Fruit fly (Drosophila melanogaster) whole organism, embryonic: Measurements from ENCODE around the gene CG13250.

Experiments
- CG12942 ChIP-seq: fragments of 200-800 bp; sonication (Bioruptor generic); optimal IDR thresholded peaks from 3 replicates; lab custom pipeline; 2016; ENCODE audit warnings: missing biosample characterization, missing genetic modification characterization
- CG17361 ChIP-seq: fragments of 200-800 bp; sonication (Bioruptor generic); IDR thresholded peaks from 3 replicates; pipeline ENCODE4 v1.3.6; 2022; ENCODE audit warnings: missing biosample characterization, missing genetic modification characterization
- CG2875 ChIP-seq: fragments of 200-800 bp; sonication (Bioruptor generic); optimal IDR thresholded peaks from 2 replicates; lab custom pipeline; 2017; ENCODE audit warnings: missing biosample characterization, mild to moderate bottlenecking, missing genetic modification characterization, missing genetic modification reagents
- CG6791 ChIP-seq: fragments of 200-800 bp; sonication (Bioruptor generic); IDR thresholded peaks from 3 replicates; pipeline ENCODE4 v1.3.6; 2022; ENCODE audit warnings: missing biosample characterization, missing genetic modification characterization; ENCODE audit not compliant: partially characterized antibody
- H2.0 ChIP-seq: fragments of 200-800 bp; sonication (Bioruptor generic); IDR thresholded peaks from 2 replicates; pipeline ENCODE4 v1.3.6; 2022; ENCODE audit warnings: missing biosample characterization, missing genetic modification characterization
- Jarid2 ChIP-seq: fragments of 200-800 bp; sonication (Bioruptor generic); optimal IDR thresholded peaks from 3 replicates; lab custom pipeline; 2017; ENCODE audit warnings: mild to moderate bottlenecking, missing biosample characterization, missing genetic modification reagents, missing genetic modification characterization
- Spps ChIP-seq: fragments of 200-800 bp; sonication (Bioruptor generic); optimal IDR thresholded peaks from 2 replicates; lab custom pipeline; 2018; ENCODE audit warnings: missing biosample characterization, mild to moderate bottlenecking, missing genetic modification characterization
- jing ChIP-seq: fragments of 200-800 bp; sonication (Bioruptor generic); optimal IDR thresholded peaks from 2 replicates; lab custom pipeline; 2018; ENCODE audit warnings: missing biosample characterization, mild to moderate bottlenecking, missing genetic modification characterization
- lola ChIP-seq, 3 experiments: fragments of >200 bp in 2 of 3; fragments of 200-800 bp in 1 of 3; sonication (Bioruptor generic) in 1 of 3; optimal IDR thresholded peaks; 2 replicates each; lab custom pipeline; 2017 to 2019; ENCODE audit warnings: missing biosample characterization in 3 of 3, missing genetic modification characterization in 3 of 3, mild to moderate bottlenecking in 1 of 3, moderate library complexity in 1 of 3
- pan ChIP-seq, 4 experiments: fragments of >200 bp in 3 of 4; fragments of 200-800 bp in 1 of 4; sonication (Bioruptor generic) in 1 of 4; optimal IDR thresholded peaks in 3 of 4; IDR thresholded peaks in 1 of 4; 2 replicates each; pipeline versions ENCODE4 v1.3.6 to Lab custom; 2017 to 2022; ENCODE audit warnings: missing biosample characterization in 2 of 4, missing genetic modification characterization in 2 of 4, mixed read lengths in 1 of 4
- pum ChIP-seq: fragments of 200-800 bp; sonication (Bioruptor generic); optimal IDR thresholded peaks from 2 replicates; lab custom pipeline; 2016; ENCODE audit warnings: missing biosample characterization, missing genetic modification characterization

DNA sequence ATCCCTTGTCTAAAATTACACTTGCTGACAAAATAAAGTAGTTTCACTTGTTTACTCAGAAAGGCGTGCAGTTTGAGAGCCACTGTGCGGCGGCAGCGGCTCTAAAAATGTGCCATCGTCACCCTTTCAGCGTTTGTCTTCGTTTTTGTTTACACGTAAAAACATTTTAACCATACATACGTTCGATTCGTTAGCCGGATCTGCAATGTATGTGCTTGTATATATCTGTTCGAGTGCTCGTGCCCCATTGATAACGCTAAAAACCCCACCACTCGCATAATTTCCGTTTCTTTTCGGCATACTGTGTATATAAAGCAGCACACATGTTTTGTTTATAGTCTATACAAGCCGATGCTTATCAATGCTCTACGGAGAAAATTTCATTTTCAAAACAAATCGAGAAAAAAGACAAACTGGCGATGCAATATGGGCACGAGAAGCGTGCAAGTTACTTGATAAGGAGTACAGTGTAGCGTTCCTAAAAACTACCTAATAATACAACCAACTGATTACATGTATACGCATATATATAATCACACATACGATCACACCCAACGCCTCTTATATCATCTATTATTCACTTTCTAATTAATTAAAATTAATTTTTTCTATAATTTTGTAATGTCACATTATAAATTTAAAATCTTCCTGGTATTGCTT lies 16.9 kb upstream of the CG13250 start:
- TF ChIP-seq H2.0 (GFP tag; lab: Robert Waterston, UW) (peak; percentile 29; the same call in 1 of the 2 replicates), Spps (tag; lab: Kevin White, UChicago) (peak; percentile 17), Jarid2 (GFP tag; lab: Kevin White, UChicago) (no peak), lola (GFP tag; optimal IDR thresholded peaks at IDR 0.05; lab: Kevin White, UChicago) (peak in 1 of 3 experiments; percentile 46), CG12942 (GFP tag; lab: Kevin White, UChicago) (no peak), jing (GFP tag; lab: Kevin White, UChicago) (no peak), CG17361 (GFP tag; lab: Robert Waterston, UW) (peak; percentile 77), CG6791 (peak; percentile 62; the same call in 1 of the 3 replicates), pan (optimal IDR thresholded peaks at IDR 0.05; lab: Kevin White, UChicago) (no peak), pan (GFP tag; optimal IDR thresholded peaks at IDR 0.05 in 1 of 2, IDR thresholded peaks at IDR 0.05 in 1 of 2) (peak in 1 of 2 experiments; percentile 54), pum (GFP tag; lab: Kevin White, UChicago) (no peak), CG2875 (GFP tag; lab: Kevin White, UChicago) (no peak)
